Fruit fly (Drosophila melanogaster): Measurements from ENCODE around the gene rost.

rost gene

dm6 chr2L:8941736-8942337 lies 47.5 kb downstream of the rost start, which contains the start of gene Argl:
TSS of gene Argl (minus strand) at chr2L:8942105.
- peak; percentile 20 for TF ChIP-seq fkh (GFP tag; optimal IDR thresholded peaks at IDR 0.05)
- no peak for TF ChIP-seq CG4318 (GFP tag; optimal IDR thresholded peaks at IDR 0.05)
- TF ChIP-seq CG8319 (GFP tag; optimal IDR thresholded peaks at IDR 0.05), result no peak
- TF ChIP-seq Sox15 (GFP tag; optimal IDR thresholded peaks at IDR 0.05), result no peak
- no peak for TF ChIP-seq Hr39 (GFP tag; optimal IDR thresholded peaks at IDR 0.05)
- TF ChIP-seq acj6 (GFP tag; optimal IDR thresholded peaks at IDR 0.05), result no peak
- peak; percentile 12 for TF ChIP-seq topi (GFP tag; optimal IDR thresholded peaks at IDR 0.05)
- TF ChIP-seq CG6163 (GFP tag; IDR thresholded peaks at IDR 0.05), result no peak
- TF ChIP-seq svp (GFP tag), result peak; percentile 87
- TF ChIP-seq CG32006 (GFP tag; optimal IDR thresholded peaks at IDR 0.05), result no peak
- peak; percentile 18 for TF ChIP-seq Met (GFP tag; optimal IDR thresholded peaks at IDR 0.05)
- TF ChIP-seq CG11902 (GFP tag; optimal IDR thresholded peaks at IDR 0.05), result no peak
- TF ChIP-seq achi (GFP tag; optimal IDR thresholded peaks at IDR 0.05), result no peak
- no peak for TF ChIP-seq CG6276 (GFP tag; optimal IDR thresholded peaks at IDR 0.05)
- TF ChIP-seq dac (GFP tag; optimal IDR thresholded peaks at IDR 0.05), result no peak
- peak; percentile 18 for TF ChIP-seq CG8632 (GFP tag; optimal IDR thresholded peaks at IDR 0.05)
- TF ChIP-seq net (GFP tag; optimal IDR thresholded peaks at IDR 0.05), result peak; percentile 8
- peak; percentile 8; the same call in 1 of the 3 replicates for TF ChIP-seq eg (GFP tag; IDR thresholded peaks at IDR 0.05)
- no peak for TF ChIP-seq CG15336 (GFP tag; IDR thresholded peaks at IDR 0.05)
- TF ChIP-seq Hr4 (GFP tag; optimal IDR thresholded peaks at IDR 0.05), result peak; percentile 28
- peak; percentile 12 for TF ChIP-seq CG16779 (tag; optimal IDR thresholded peaks at IDR 0.05)
- TF ChIP-seq CG9139 (GFP tag; optimal IDR thresholded peaks at IDR 0.05), result no peak
- no peak for TF ChIP-seq CG31627 (GFP tag; optimal IDR thresholded peaks at IDR 0.05)
- no peak for TF ChIP-seq CG11762 (GFP tag; optimal IDR thresholded peaks at IDR 0.05; ENCODE audit: insufficient read depth)
- TF ChIP-seq CG11294 (GFP tag; IDR thresholded peaks at IDR 0.05), result no peak
- no peak for TF ChIP-seq Sox102F (GFP tag; optimal IDR thresholded peaks at IDR 0.05)
- peak; percentile 83 for TF ChIP-seq Eip78C (GFP tag)
- peak; percentile 3 for TF ChIP-seq pdm3 (GFP tag; optimal IDR thresholded peaks at IDR 0.05)
- peak; percentile 51 for TF ChIP-seq vri (GFP tag; optimal IDR thresholded peaks at IDR 0.05)
- no peak for TF ChIP-seq CG10631 (GFP tag; optimal IDR thresholded peaks at IDR 0.05)
- TF ChIP-seq Ets21C (GFP tag; optimal IDR thresholded peaks at IDR 0.05), result no peak
- TF ChIP-seq Lpt (GFP tag; optimal IDR thresholded peaks at IDR 0.05), result no peak
- TF ChIP-seq spab (GFP tag; optimal IDR thresholded peaks at IDR 0.05), result no peak
- no peak for TF ChIP-seq CG1621 (tag; optimal IDR thresholded peaks at IDR 0.05)
- peak; percentile 36 for TF ChIP-seq Eip75B (GFP tag; optimal IDR thresholded peaks at IDR 0.05)
- no peak for TF ChIP-seq lz (GFP tag; optimal IDR thresholded peaks at IDR 0.05)
- TF ChIP-seq CG10669 (GFP tag; optimal IDR thresholded peaks at IDR 0.05), result no peak
- no peak for TF ChIP-seq CG8119 (GFP tag; IDR thresholded peaks at IDR 0.05)

- peak; percentile 72 for TF ChIP-seq svp (GFP tag)
- TF ChIP-seq CG7368 (GFP tag; optimal IDR thresholded peaks at IDR 0.05), result no peak
- TF ChIP-seq CG11762 (GFP tag; optimal IDR thresholded peaks at IDR 0.05; ENCODE audit: insufficient read depth), result no peak
- TF ChIP-seq CG6163 (GFP tag; IDR thresholded peaks at IDR 0.05), result no peak
- TF ChIP-seq vri (GFP tag; optimal IDR thresholded peaks at IDR 0.05), result peak; percentile 46
- TF ChIP-seq CG34406 (GFP tag; optimal IDR thresholded peaks at IDR 0.05), result no peak
These were observed 48.7 kb downstream of the rost start for dm6 chr2L:8940680-8941079.

- peak; percentile 47 for TF ChIP-seq fkh (GFP tag; optimal IDR thresholded peaks at IDR 0.05)
- TF ChIP-seq Eip78C (GFP tag), result peak; percentile 26
- no peak for TF ChIP-seq spab (GFP tag; optimal IDR thresholded peaks at IDR 0.05)
- TF ChIP-seq svp (GFP tag), result peak; percentile 51
These were observed 51.4 kb downstream of the rost start for dm6 chr2L:8937837-8938413.

Data from whole organism, prepupa.